Worm (Caenorhabditis elegans) whole organism, L4 larva: ENCODE data around the gene cpt-2.
A peak's percentile ranks its signal among the peaks of the same experiment; 100 is the strongest.

Source experiments
- F37D6.2 ChIP-seq: sonication (generic microtip); optimal IDR thresholded peaks from 2 replicates; lab custom pipeline; 2016; ENCODE audit warnings: mild to moderate bottlenecking, missing genetic modification characterization, missing compliant biosample characterization
- F44E2.7 ChIP-seq: fragments of 200-800 bp; sonication (Bioruptor generic); IDR thresholded peaks from 2 replicates; pipeline ENCODE4 v2.1.2; 2022; ENCODE audit warnings: missing genetic modification characterization, missing compliant biosample characterization
- Y75B8A.6 ChIP-seq: fragments of 200-800 bp; sonication (Bioruptor generic); IDR thresholded peaks from 2 replicates; pipeline ENCODE4 v1.3.6; 2022; ENCODE audit warnings: missing genetic modification reagents, missing genetic modification characterization, missing compliant biosample characterization
- ZK337.2 ChIP-seq: fragments of 200-800 bp; sonication (Bioruptor generic); IDR thresholded peaks from 2 replicates; pipeline ENCODE4 v1.3.6; 2022; ENCODE audit warnings: missing genetic modification reagents, missing genetic modification characterization, missing compliant biosample characterization
- aha-1 ChIP-seq: fragments of 150-350 bp; peaks from one replicate; lab custom pipeline; 2014; ENCODE audit warnings: missing biosample characterization, missing genetic modification characterization
- ama-1 ChIP-seq: fragments of 150-350 bp; optimal IDR thresholded peaks from 2 replicates; lab custom pipeline; 2014; ENCODE audit warnings: inconsistent platforms, mixed read lengths
- ceh-20 ChIP-seq: fragments of 200-800 bp; sonication (Bioruptor generic); IDR thresholded peaks from 2 replicates; pipeline ENCODE4 v1.3.6; 2022; ENCODE audit warnings: missing genetic modification reagents, missing genetic modification characterization, missing compliant biosample characterization
- ceh-44 ChIP-seq: fragments of 200-800 bp; sonication (Bioruptor generic); IDR thresholded peaks from 2 replicates; pipeline ENCODE4 v1.3.6; 2022; ENCODE audit warnings: missing genetic modification reagents, missing genetic modification characterization, missing compliant biosample characterization
- ceh-62 ChIP-seq: sonication (generic microtip); optimal IDR thresholded peaks from 2 replicates; lab custom pipeline; 2017; ENCODE audit warnings: missing biosample characterization, missing genetic modification characterization
- cey-2 ChIP-seq: sonication (generic microtip); optimal IDR thresholded peaks from 3 replicates; lab custom pipeline; 2017; ENCODE audit warnings: missing genetic modification characterization, mild to moderate bottlenecking, missing compliant biosample characterization, antibody characterized with exemption, borderline replicate concordance; ENCODE audit not compliant: insufficient read depth
- daf-16 ChIP-seq, 3 experiments: sonication (generic microtip); optimal IDR thresholded peaks; 2 replicates each; lab custom pipeline; 2016 to 2017; ENCODE audit warnings: missing genetic modification characterization in 3 of 3, missing genetic modification reagents in 3 of 3, mild to moderate bottlenecking in 2 of 3, missing compliant biosample characterization in 2 of 3, missing biosample characterization in 1 of 3, moderate library complexity in 1 of 3
- dmd-8 ChIP-seq: fragments of 200-800 bp; sonication (Bioruptor generic); IDR thresholded peaks from 2 replicates; pipeline ENCODE4 v1.3.6; 2022; ENCODE audit warnings: missing genetic modification characterization, missing compliant biosample characterization
- dve-1 ChIP-seq: sonication (generic microtip); optimal IDR thresholded peaks from 2 replicates; lab custom pipeline; 2017; ENCODE audit warnings: antibody characterized with exemption, mild to moderate bottlenecking, missing genetic modification characterization, missing compliant biosample characterization; ENCODE audit not compliant: insufficient read depth
- hlh-11 ChIP-seq: fragments of 200-800 bp; sonication (Bioruptor generic); optimal IDR thresholded peaks from 2 replicates; lab custom pipeline; 2018; ENCODE audit warnings: mild to moderate bottlenecking, missing genetic modification characterization, missing compliant biosample characterization
- jun-1 ChIP-seq: fragments of 150-350 bp; optimal IDR thresholded peaks from 2 replicates; lab custom pipeline; 2014; ENCODE audit warnings: missing biosample characterization, missing genetic modification reagents, missing genetic modification characterization
- lin-29 ChIP-seq: fragments of 200-800 bp; sonication (Bioruptor generic); IDR thresholded peaks from 2 replicates; pipeline ENCODE4 v1.3.6; 2022; ENCODE audit warnings: missing genetic modification reagents, missing genetic modification characterization, missing compliant biosample characterization
- madf-9 ChIP-seq: fragments of 200-800 bp; sonication (Bioruptor generic); conservative IDR thresholded peaks from 2 replicates; pipeline ENCODE4 v1.3.6; 2022; ENCODE audit warnings: missing genetic modification reagents, missing genetic modification characterization, missing compliant biosample characterization
- mdt-29 ChIP-seq: fragments of 200-800 bp; sonication (Bioruptor generic); IDR thresholded peaks from 2 replicates; pipeline ENCODE4 v1.3.6; 2022; ENCODE audit warnings: missing genetic modification reagents, missing genetic modification characterization, missing compliant biosample characterization
- mep-1 ChIP-seq: fragments of 150-350 bp; sonication (generic microtip); optimal IDR thresholded peaks from 3 replicates; lab custom pipeline; 2014; ENCODE audit warnings: missing biosample characterization, missing genetic modification characterization
- mxl-2 ChIP-seq: fragments of 200-800 bp; sonication (Bioruptor generic); conservative IDR thresholded peaks from 2 replicates; pipeline ENCODE4 v1.3.6; 2022; ENCODE audit warnings: missing genetic modification reagents, missing genetic modification characterization, missing compliant biosample characterization
- nhr-10 ChIP-seq: fragments of 150-350 bp; optimal IDR thresholded peaks from 2 replicates; lab custom pipeline; 2014; ENCODE audit warnings: missing biosample characterization, missing genetic modification characterization
- nhr-237 ChIP-seq: sonication (generic microtip); optimal IDR thresholded peaks from 2 replicates; lab custom pipeline; 2017; ENCODE audit warnings: missing biosample characterization, missing genetic modification characterization
- nhr-28 ChIP-seq: fragments of 150-350 bp; optimal IDR thresholded peaks from 2 replicates; lab custom pipeline; 2014; ENCODE audit warnings: missing biosample characterization, missing genetic modification characterization
- nhr-48 ChIP-seq: sonication (generic microtip); optimal IDR thresholded peaks from 2 replicates; lab custom pipeline; 2016; ENCODE audit warnings: mild to moderate bottlenecking, missing genetic modification characterization, missing compliant biosample characterization
- nhr-76 ChIP-seq: fragments of 150-350 bp; optimal IDR thresholded peaks from 2 replicates; lab custom pipeline; 2014; ENCODE audit warnings: missing biosample characterization, missing genetic modification characterization
- php-3 ChIP-seq: fragments of 200-800 bp; sonication (Bioruptor generic); IDR thresholded peaks from 2 replicates; pipeline ENCODE4 v1.3.6; 2022; ENCODE audit warnings: missing genetic modification reagents, missing genetic modification characterization, missing compliant biosample characterization
- pqm-1 ChIP-seq: sonication (generic microtip); optimal IDR thresholded peaks from 2 replicates; lab custom pipeline; 2017; ENCODE audit warnings: missing biosample characterization, missing genetic modification characterization
- saeg-2 ChIP-seq: fragments of 200-800 bp; sonication (Bioruptor generic); IDR thresholded peaks from 2 replicates; pipeline ENCODE4 v1.3.6; 2022; ENCODE audit warnings: missing genetic modification reagents, missing genetic modification characterization, missing compliant biosample characterization
- spr-1 ChIP-seq: sonication (generic microtip); optimal IDR thresholded peaks from 2 replicates; lab custom pipeline; 2016; ENCODE audit warnings: mild to moderate bottlenecking, missing genetic modification characterization, missing compliant biosample characterization
- unc-130 ChIP-seq: sonication (generic microtip); optimal IDR thresholded peaks from 2 replicates; lab custom pipeline; 2016; ENCODE audit warnings: missing genetic modification reagents, missing genetic modification characterization, missing compliant biosample characterization
- ztf-11 ChIP-seq: fragments of 150-350 bp; optimal IDR thresholded peaks from 2 replicates; lab custom pipeline; 2014; ENCODE audit warnings: missing biosample characterization, missing genetic modification characterization
- ztf-7 ChIP-seq: fragments of 150-350 bp; optimal IDR thresholded peaks from 2 replicates; lab custom pipeline; 2014; ENCODE audit warnings: missing biosample characterization, missing genetic modification characterization

The cpt-2 gene

ce11 chrIV:11229013-11229412, 49.6 kb downstream of the cpt-2 start:
- TF ChIP-seq spr-1 (tag; lab: Kevin White, UChicago): no peak
- no peak for TF ChIP-seq lin-29 (GFP tag; lab: Robert Waterston, UW)
- no peak for TF ChIP-seq nhr-10
- no peak for TF ChIP-seq hlh-11 (tag; lab: Kevin White, UChicago)
- no peak for TF ChIP-seq ceh-62
- peak; percentile 80; the same call in 1 of the 2 replicates for TF ChIP-seq php-3 (GFP tag; lab: Robert Waterston, UW)
- no peak for TF ChIP-seq mep-1 (tag; lab: Kevin White, UChicago)
- no peak for TF ChIP-seq ceh-20 (GFP tag; lab: Robert Waterston, UW)
- no peak for TF ChIP-seq nhr-237 (tag; lab: Kevin White, UChicago)
- no peak for TF ChIP-seq daf-16 (GFP tag; optimal IDR thresholded peaks at IDR 0.05; lab: Kevin White, UChicago)
- TF ChIP-seq daf-16 (tag; optimal IDR thresholded peaks at IDR 0.05; lab: Kevin White, UChicago): peak; percentile 56
- TF ChIP-seq F44E2.7 (GFP tag; lab: Robert Waterston, UW): no peak
- TF ChIP-seq, all 104 proteins: peak for 2

ce11 chrIV:11230069-11230468, 50.6 kb downstream of the cpt-2 start, which contains the start of gene best-7:
Gene best-7, minus strand, starts transcription at chrIV:11230307.
- TF ChIP-seq php-3 (GFP tag; lab: Robert Waterston, UW) (peak; percentile 79), dve-1 (tag; lab: Kevin White, UChicago) (peak; percentile 5), nhr-28 (tag; lab: Kevin White, UChicago) (peak; percentile 35), ama-1 (lab: Kevin White, UChicago) (no peak)

- TF ChIP-seq ztf-7 (tag; lab: Kevin White, UChicago): no peak
- no peak for TF ChIP-seq jun-1 (tag; lab: Kevin White, UChicago)
- no peak for TF ChIP-seq dmd-8 (GFP tag; lab: Robert Waterston, UW)
- no peak for TF ChIP-seq nhr-76 (tag; lab: Kevin White, UChicago)
- no peak for TF ChIP-seq Y75B8A.6 (GFP tag; lab: Robert Waterston, UW)
- no peak for TF ChIP-seq nhr-48 (tag; lab: Kevin White, UChicago)
- no peak for TF ChIP-seq saeg-2 (GFP tag; lab: Robert Waterston, UW)
- TF ChIP-seq ceh-44 (GFP tag; lab: Robert Waterston, UW): no peak
- no peak for TF ChIP-seq pqm-1
- TF ChIP-seq unc-130 (GFP tag; lab: Kevin White, UChicago): no peak
- no peak for TF ChIP-seq ZK337.2
- no peak for TF ChIP-seq mxl-2 (GFP tag; lab: Robert Waterston, UW)
- no peak for TF ChIP-seq mdt-29 (GFP tag; lab: Robert Waterston, UW)
- TF ChIP-seq madf-9 (GFP tag; lab: Robert Waterston, UW): no peak
- TF ChIP-seq F37D6.2 (tag; lab: Kevin White, UChicago): no peak
- no peak for TF ChIP-seq aha-1
- TF ChIP-seq ztf-11 (tag; lab: Kevin White, UChicago): no peak
- TF ChIP-seq cey-2 (tag; lab: Kevin White, UChicago): no peak
- no peak for TF ChIP-seq lin-29 (GFP tag; lab: Robert Waterston, UW)
- TF ChIP-seq, all 104 proteins: peak for 0
Measured at ce11 chrIV:11231376-11231775, 51.9 kb downstream of the cpt-2 start.
